Worm (Caenorhabditis elegans): ENCODE results near the gene hrg-9.

DNA sequence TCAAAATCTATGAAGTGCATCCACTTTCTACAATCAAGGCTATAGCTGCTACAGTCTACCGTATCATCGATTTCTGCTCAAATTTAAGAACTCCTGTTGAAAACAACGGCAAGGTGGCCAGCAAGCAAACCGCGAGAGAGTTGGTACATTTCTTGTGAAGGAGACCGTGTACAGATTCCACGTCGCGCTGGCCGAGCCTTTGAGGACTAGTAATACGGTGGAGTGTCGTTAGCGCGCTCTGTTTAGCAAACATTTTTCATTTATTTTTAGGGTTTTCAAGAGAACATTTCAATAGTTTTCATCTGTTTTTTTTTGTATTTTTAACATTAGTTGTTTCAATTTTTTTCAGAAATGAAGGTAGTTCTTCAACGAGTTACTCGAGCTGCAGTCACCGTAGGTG lies 10.9 kb downstream of the hrg-9 start, which contains the start of gene pqn-68:
- no peak for TF ChIP-seq him-1 (tag; optimal IDR thresholded peaks at IDR 0.05)
- no peak for TF ChIP-seq dao-5 (tag; optimal IDR thresholded peaks at IDR 0.05)
